Worm (Caenorhabditis elegans): ENCODE measurements around the gene srh-72.
"Not testable (repeated sequence)": the region's sequence is repeated elsewhere in the genome, so short reads cannot be mapped to it uniquely, and the experiment has no call there.

The srh-72 gene

DNA sequence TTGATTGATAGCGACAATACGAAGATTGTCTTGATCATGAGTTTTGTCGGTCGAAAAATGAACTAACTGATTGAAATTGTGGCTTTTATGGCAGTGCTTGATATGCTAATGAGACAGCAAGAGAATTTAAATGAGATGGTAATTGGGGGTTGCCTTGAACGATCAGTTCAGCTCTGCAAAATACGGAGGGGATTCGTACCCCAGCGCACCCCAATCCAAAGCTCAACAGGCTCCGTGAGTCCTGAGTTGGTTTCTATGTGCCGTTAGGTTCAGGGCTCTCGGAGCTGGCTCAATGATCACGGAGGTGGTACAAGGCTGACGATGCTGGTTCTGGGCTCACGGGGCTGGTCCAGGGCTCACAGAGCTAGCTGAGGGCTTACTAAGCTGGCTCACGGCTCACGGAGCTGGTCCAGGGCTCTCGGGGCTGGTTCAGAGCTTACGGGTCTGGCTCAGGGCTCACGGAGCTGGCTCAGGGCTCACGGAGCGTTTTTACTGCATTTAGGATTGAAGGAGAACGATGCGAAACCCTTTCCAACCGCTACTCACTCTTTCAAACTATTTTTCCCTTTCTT is 4.5 kb upstream of the srh-72 start, which contains the start of gene ZC204.6:
ZC204.6 (minus strand) TSS at position 51 of the 572 bp plus-strand sequence.
- TF ChIP-seq ets-5 (GFP tag; IDR thresholded peaks at IDR 0.05), result no peak
- no peak for TF ChIP-seq mdl-1 (tag; optimal IDR thresholded peaks at IDR 0.05)
- TF ChIP-seq unc-130 (tag; optimal IDR thresholded peaks at IDR 0.05), result no peak
- no peak for TF ChIP-seq nhr-20 (tag; optimal IDR thresholded peaks at IDR 0.05)
- TF ChIP-seq dpl-1 (GFP tag; optimal IDR thresholded peaks at IDR 0.05), result no peak
- TF ChIP-seq aly-2 (tag; optimal IDR thresholded peaks at IDR 0.05), result no peak
- no peak for TF ChIP-seq sox-4 (tag; optimal IDR thresholded peaks at IDR 0.05)
- TF ChIP-seq ceh-82 (tag; optimal IDR thresholded peaks at IDR 0.05), result no peak
- no peak for TF ChIP-seq snu-23 (GFP tag; optimal IDR thresholded peaks at IDR 0.05)
- TF ChIP-seq lin-15B (tag; optimal IDR thresholded peaks at IDR 0.05), result no peak
- no peak for TF ChIP-seq C16A3.4 (tag; optimal IDR thresholded peaks at IDR 0.05)

DNA sequence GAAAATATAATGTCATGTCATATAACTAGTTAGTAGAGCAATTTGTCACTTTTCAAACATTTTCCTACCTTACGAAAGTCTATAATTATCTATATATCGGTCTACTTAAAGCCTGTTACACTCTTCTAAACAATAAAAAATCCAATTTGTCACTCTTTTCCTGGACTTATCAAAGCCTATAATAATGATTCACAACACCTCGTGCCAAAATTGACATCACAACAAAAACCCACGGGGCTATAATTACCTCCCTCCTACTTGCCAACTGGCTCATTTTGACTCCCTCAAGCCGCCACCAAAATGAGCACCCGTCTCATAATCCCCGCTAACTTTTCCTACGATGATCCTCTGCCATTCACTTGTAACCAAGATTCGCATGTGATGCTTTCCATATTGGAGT is 4.0 kb downstream of the srh-72 start, which contains the start of gene srg-20:
srg-20 (plus strand) TSS at position 301 of the 400 bp plus-strand sequence.
- TF ChIP-seq lin-13 (GFP tag; optimal IDR thresholded peaks at IDR 0.05); fkh-4 (tag; optimal IDR thresholded peaks at IDR 0.05; ENCODE audit: borderline replicate concordance); efl-1 (optimal IDR thresholded peaks at IDR 0.05); efl-1 (GFP tag; optimal IDR thresholded peaks at IDR 0.05 in 1 of 2): not testable (repeated sequence)

DNA sequence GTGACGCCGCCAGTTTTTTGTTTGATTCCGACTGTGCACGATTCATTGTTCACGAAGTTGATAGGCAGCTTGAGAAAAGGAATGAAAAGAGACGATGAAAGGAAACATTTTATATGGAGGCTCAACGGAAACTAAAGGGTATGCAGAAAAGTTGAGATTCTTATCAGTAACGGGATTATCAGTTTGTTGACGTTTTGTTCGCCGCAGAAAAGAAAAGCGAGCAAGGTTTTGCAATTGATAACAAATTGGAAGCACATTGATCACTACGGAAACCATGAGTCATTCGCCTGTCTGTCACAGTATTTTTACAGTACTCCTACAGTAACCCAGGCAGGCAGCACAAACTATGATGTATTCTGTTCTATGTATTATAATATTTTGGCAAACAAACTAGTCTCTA is 4.4 kb downstream of the srh-72 start:
- TF ChIP-seq skn-1 (tag; optimal IDR thresholded peaks at IDR 0.05) (no peak), pax-3 (tag; optimal IDR thresholded peaks at IDR 0.05) (no peak), nhr-12 (tag; optimal IDR thresholded peaks at IDR 0.05) (no peak), nhr-84 (tag; optimal IDR thresholded peaks at IDR 0.05) (no peak), lin-14 (GFP tag; optimal IDR thresholded peaks at IDR 0.05) (no peak), jun-1 (tag; optimal IDR thresholded peaks at IDR 0.05) (peak; percentile 15), elt-2 (tag; optimal IDR thresholded peaks at IDR 0.05) (peak; percentile 90), C04F5.9 (tag; optimal IDR thresholded peaks at IDR 0.05) (no peak)

DNA sequence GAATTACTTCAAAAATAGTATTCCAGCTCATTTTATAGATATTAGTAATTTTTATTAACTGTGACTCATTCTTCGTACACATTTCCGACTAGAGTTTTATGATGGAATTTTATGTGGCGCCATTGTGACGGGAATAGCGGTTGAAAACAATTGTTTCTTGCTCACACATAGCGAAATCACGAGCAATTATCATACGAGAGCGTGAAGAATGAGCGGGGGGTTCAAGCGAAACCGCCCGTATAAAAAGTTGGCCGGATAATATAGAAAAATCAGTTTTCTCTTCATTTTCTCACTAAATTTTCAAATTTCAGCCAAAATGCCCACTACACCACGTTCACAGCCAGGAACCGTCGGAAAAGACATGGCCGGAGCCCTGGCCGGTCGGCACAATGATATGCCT is 6.9 kb downstream of the srh-72 start, which contains the start of gene C08E3.1:
C08E3.1 (plus strand) TSS at position 301 of the 400 bp plus-strand sequence.
- not testable (repeated sequence) for TF ChIP-seq fkh-8, pax-3, swsn-7 (tag; optimal IDR thresholded peaks at IDR 0.05)

DNA sequence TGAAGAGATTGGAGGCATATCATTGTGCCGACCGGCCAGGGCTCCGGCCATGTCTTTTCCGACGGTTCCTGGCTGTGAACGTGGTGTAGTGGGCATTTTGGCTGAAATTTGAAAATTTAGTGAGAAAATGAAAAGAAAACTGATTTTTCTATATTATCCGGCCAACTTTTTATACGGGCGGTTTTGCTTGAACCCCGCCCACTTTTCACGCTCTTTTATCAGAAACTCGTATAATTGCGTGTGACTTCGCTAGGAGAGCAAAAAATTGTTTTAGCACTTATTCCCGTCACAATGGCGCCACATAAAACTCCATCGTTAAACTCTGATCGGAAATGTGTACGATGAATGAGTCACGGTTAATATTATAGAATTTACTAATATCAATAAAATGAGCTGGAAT is 8.2 kb downstream of the srh-72 start, which contains the start of gene C08E3.13:
C08E3.13 (minus strand) TSS at position 101 of the 400 bp plus-strand sequence.
- not testable (repeated sequence) for TF ChIP-seq mep-1, C34B4.2, nhr-11 (tag; optimal IDR thresholded peaks at IDR 0.05)

DNA sequence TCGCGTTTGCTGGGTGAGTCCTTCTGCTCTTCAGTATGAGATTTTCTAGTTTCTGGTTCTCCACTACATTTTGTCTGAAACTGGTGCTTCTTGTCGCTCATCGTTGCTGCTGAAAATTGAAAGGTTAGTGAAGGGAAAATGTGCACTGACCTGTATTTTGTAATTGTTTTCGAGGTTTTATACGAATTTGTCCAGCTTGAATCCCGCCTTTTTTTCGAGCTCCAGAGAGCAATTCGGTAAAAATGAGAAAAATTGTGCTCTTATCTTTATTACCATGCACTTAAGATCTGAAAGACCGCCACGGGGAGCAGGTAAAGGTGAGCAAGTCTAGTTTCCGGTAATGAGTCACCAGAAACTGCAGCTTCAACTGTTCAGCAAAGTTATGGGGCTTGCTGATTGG is 12.6 kb downstream of the srh-72 start, which contains the start of gene C08E3.15:
C08E3.15 (minus strand) TSS at position 101 of the 400 bp plus-strand sequence.
- TF ChIP-seq lsy-2 (tag; optimal IDR thresholded peaks at IDR 0.05), result peak in 1 of 2 experiments; percentile 6

DNA sequence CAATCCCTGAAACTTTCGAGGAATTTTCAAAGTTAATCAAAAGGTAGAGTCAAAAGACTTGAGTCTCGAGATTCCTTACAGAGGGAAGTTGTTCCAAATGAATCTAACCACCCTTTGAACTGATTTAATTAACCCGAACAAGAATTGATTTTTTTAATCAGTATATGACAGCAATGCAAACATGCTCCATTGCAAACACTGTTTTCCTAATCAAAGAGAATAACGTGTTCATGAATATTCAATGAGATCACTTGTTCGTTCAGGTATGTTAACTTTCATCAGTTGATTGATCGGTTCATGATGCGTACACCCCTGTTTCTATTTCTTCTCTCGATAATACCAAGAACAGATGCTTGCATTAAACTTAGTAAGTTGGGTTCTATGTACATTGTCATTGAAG is 14.7 kb downstream of the srh-72 start, which contains the start of gene C08E3.14:
C08E3.14 (plus strand) TSS at position 301 of the 400 bp plus-strand sequence.
- TF ChIP-seq irx-1 (tag; optimal IDR thresholded peaks at IDR 0.05) (no peak), efl-1 (optimal IDR thresholded peaks at IDR 0.05) (no peak), efl-1 (GFP tag; optimal IDR thresholded peaks at IDR 0.05 in 1 of 2) (peak in 1 of 2 experiments; percentile 84)

Measured in whole organism, L1 larva.